Fruit fly (Drosophila melanogaster) whole organism, adult: ENCODE results near the gene Tengl3.
A peak's percentile ranks its signal among the peaks of the same experiment; 100 is the strongest.

Experiments used
- CG11617 ChIP-seq: fragments of 200-800 bp; sonication (Bioruptor generic); optimal IDR thresholded peaks from 2 replicates; lab custom pipeline; 2017; ENCODE audit warnings: mild to moderate bottlenecking, missing biosample characterization, missing genetic modification reagents, missing genetic modification characterization
- CG12768 ChIP-seq: fragments of 200-800 bp; sonication (Bioruptor generic); optimal IDR thresholded peaks from 2 replicates; lab custom pipeline; 2017; ENCODE audit warnings: missing biosample characterization, missing genetic modification characterization, mild to moderate bottlenecking, moderate library complexity, missing genetic modification reagents
- CG14711 ChIP-seq: fragments of 200-800 bp; sonication (Bioruptor generic); optimal IDR thresholded peaks from 2 replicates; lab custom pipeline; 2018; ENCODE audit warnings: missing biosample characterization, mild to moderate bottlenecking, missing genetic modification characterization, moderate library complexity
- CG1620 ChIP-seq: fragments of 200-800 bp; sonication (Bioruptor generic); optimal IDR thresholded peaks from 2 replicates; lab custom pipeline; 2016; ENCODE audit warnings: missing biosample characterization, missing genetic modification characterization
- CG33017 ChIP-seq: fragments of 200-800 bp; sonication (Bioruptor generic); optimal IDR thresholded peaks from 2 replicates; lab custom pipeline; 2018; ENCODE audit warnings: missing biosample characterization, mild to moderate bottlenecking, missing genetic modification characterization, moderate library complexity
- CG5204 ChIP-seq: fragments of 200-800 bp; sonication (Bioruptor generic); optimal IDR thresholded peaks from 2 replicates; lab custom pipeline; 2016; ENCODE audit warnings: missing biosample characterization, missing genetic modification characterization
- CG7045 ChIP-seq: fragments of 200-800 bp; sonication (Bioruptor generic); optimal IDR thresholded peaks from 2 replicates; lab custom pipeline; 2017; ENCODE audit warnings: missing biosample characterization, mild to moderate bottlenecking, missing genetic modification characterization
- CG7101 ChIP-seq: fragments of 200-800 bp; sonication (Bioruptor generic); optimal IDR thresholded peaks from 2 replicates; lab custom pipeline; 2018; ENCODE audit warnings: missing biosample characterization, mild to moderate bottlenecking, missing genetic modification characterization, moderate library complexity
- Clk ChIP-seq: fragments of 200-800 bp; sonication (Bioruptor generic); optimal IDR thresholded peaks from 2 replicates; lab custom pipeline; 2017; ENCODE audit warnings: missing biosample characterization, missing genetic modification characterization
- Crg-1 ChIP-seq: fragments of 200-800 bp; sonication (Bioruptor generic); optimal IDR thresholded peaks from 2 replicates; lab custom pipeline; 2016; ENCODE audit warnings: missing biosample characterization, missing genetic modification characterization
- Hr96 ChIP-seq: fragments of 200-800 bp; sonication (Bioruptor generic); optimal IDR thresholded peaks from 2 replicates; lab custom pipeline; 2016; ENCODE audit warnings: missing biosample characterization, missing genetic modification characterization
- Mnt ChIP-seq: fragments of 200-800 bp; sonication (Bioruptor generic); optimal IDR thresholded peaks from 2 replicates; lab custom pipeline; 2016; ENCODE audit warnings: missing biosample characterization, mild to moderate bottlenecking, missing genetic modification characterization
- bab1 ChIP-seq: fragments of 200-800 bp; sonication (Bioruptor generic); optimal IDR thresholded peaks from 3 replicates; lab custom pipeline; 2019; ENCODE audit warnings: missing biosample characterization, mild to moderate bottlenecking, missing genetic modification characterization, moderate library complexity
- cic ChIP-seq: fragments of 200-800 bp; sonication (Bioruptor generic); optimal IDR thresholded peaks from 2 replicates; lab custom pipeline; 2017; ENCODE audit warnings: missing biosample characterization, mild to moderate bottlenecking, missing genetic modification characterization, moderate library complexity
- cnc ChIP-seq, 2 experiments: fragments of >200 bp; optimal IDR thresholded peaks; 2 replicates each; lab custom pipeline; 2017
- kay ChIP-seq: fragments of 200-800 bp; sonication (Bioruptor generic); peaks from one replicate; lab custom pipeline; 2016; ENCODE audit warnings: missing biosample characterization, missing genetic modification characterization, borderline replicate concordance
- ovo ChIP-seq: fragments of 200-800 bp; sonication (Bioruptor generic); optimal IDR thresholded peaks from 2 replicates; lab custom pipeline; 2016; ENCODE audit warnings: missing biosample characterization, missing genetic modification characterization
- pad ChIP-seq: fragments of 200-800 bp; sonication (Bioruptor generic); optimal IDR thresholded peaks from 3 replicates; lab custom pipeline; 2017; ENCODE audit warnings: missing biosample characterization, missing genetic modification characterization, mild to moderate bottlenecking, moderate library complexity, missing genetic modification reagents
- tj ChIP-seq: fragments of 200-800 bp; sonication (Bioruptor generic); optimal IDR thresholded peaks from 3 replicates; lab custom pipeline; 2017; ENCODE audit warnings: missing biosample characterization, mild to moderate bottlenecking, missing genetic modification characterization, moderate library complexity
- toe ChIP-seq: fragments of 200-800 bp; sonication (Bioruptor generic); optimal IDR thresholded peaks from 2 replicates; lab custom pipeline; 2016; ENCODE audit warnings: missing biosample characterization, missing genetic modification characterization

Gene Tengl3

dm6 chr2L:2240493-2240892 is 2.4 kb upstream of the Tengl3 start, which contains the start of gene Tengl1:
Gene Tengl1, minus strand, starts transcription at chr2L:2240593.
- TF ChIP-seq CG7045 (GFP tag; lab: Kevin White, UChicago) = no peak

dm6 chr2L:2239284-2239683 is 1.2 kb upstream of the Tengl3 start, which contains the start of gene Tengl2:
Gene Tengl2, minus strand, starts transcription at chr2L:2239384.
- TF ChIP-seq CG7045 (GFP tag; lab: Kevin White, UChicago) (no peak), tj (GFP tag; lab: Kevin White, UChicago) (no peak), toe (no peak), CG5204 (no peak), CG12768 (GFP tag; lab: Kevin White, UChicago) (no peak), Crg-1 (GFP tag; lab: Kevin White, UChicago) (no peak), Hr96 (GFP tag; lab: Kevin White, UChicago) (no peak), Clk (GFP tag; lab: Kevin White, UChicago) (no peak), CG1620 (GFP tag; lab: Kevin White, UChicago) (no peak), CG11617 (GFP tag; lab: Kevin White, UChicago) (no peak), ovo (GFP tag; lab: Kevin White, UChicago) (no peak), CG14711 (no peak), cic (no peak), kay (no peak), pad (GFP tag; lab: Kevin White, UChicago) (no peak), CG33017 (tag; lab: Kevin White, UChicago) (no peak), Mnt (GFP tag; lab: Kevin White, UChicago) (no peak), cnc (optimal IDR thresholded peaks at IDR 0.05; lab: Kevin White, UChicago) (no peak), bab1 (GFP tag; lab: Kevin White, UChicago) (no peak)

- TF ChIP-seq ovo (GFP tag; lab: Kevin White, UChicago) (no peak), bab1 (GFP tag; lab: Kevin White, UChicago) (peak; percentile 69), CG5204 (no peak), CG11617 (GFP tag; lab: Kevin White, UChicago) (no peak), CG33017 (tag; lab: Kevin White, UChicago) (no peak), CG7045 (GFP tag; lab: Kevin White, UChicago) (no peak), kay (peak; percentile 97), pad (GFP tag; lab: Kevin White, UChicago) (no peak), Crg-1 (GFP tag; lab: Kevin White, UChicago) (no peak), Mnt (GFP tag; lab: Kevin White, UChicago) (peak; percentile 33), toe (no peak), cnc (optimal IDR thresholded peaks at IDR 0.05; lab: Kevin White, UChicago) (no peak), cic (peak; percentile 69), tj (GFP tag; lab: Kevin White, UChicago) (peak; percentile 22), Hr96 (GFP tag; lab: Kevin White, UChicago) (no peak), CG7101 (tag; lab: Kevin White, UChicago) (peak; percentile 30), Clk (GFP tag; lab: Kevin White, UChicago) (no peak), CG12768 (GFP tag; lab: Kevin White, UChicago) (peak; percentile 39), CG14711 (no peak), CG1620 (GFP tag; lab: Kevin White, UChicago) (no peak)
Measured at dm6 chr2L:2236722-2237121, 1.3 kb downstream of the Tengl3 start, which contains the start of gene Sec24CD. Gene Sec24CD, minus strand, starts transcription at chr2L:2236844.

dm6 chr2L:2228179-2228849 is 9.7 kb downstream of the Tengl3 start:
- peak; percentile 51 for TF ChIP-seq Mnt (GFP tag; lab: Kevin White, UChicago)
- peak; percentile 61 for TF ChIP-seq cic
- TF ChIP-seq Crg-1 (GFP tag; lab: Kevin White, UChicago) = no peak
- no peak for TF ChIP-seq cnc (optimal IDR thresholded peaks at IDR 0.05; lab: Kevin White, UChicago)
- no peak for TF ChIP-seq tj (GFP tag; lab: Kevin White, UChicago)
- no peak for TF ChIP-seq CG1620 (GFP tag; lab: Kevin White, UChicago)
- TF ChIP-seq CG7045 (GFP tag; lab: Kevin White, UChicago) = no peak
- TF ChIP-seq CG14711 = no peak
- TF ChIP-seq CG33017 (tag; lab: Kevin White, UChicago) = no peak
- no peak for TF ChIP-seq Clk (GFP tag; lab: Kevin White, UChicago)
- TF ChIP-seq ovo (GFP tag; lab: Kevin White, UChicago) = no peak
- TF ChIP-seq bab1 (GFP tag; lab: Kevin White, UChicago) = no peak
- no peak for TF ChIP-seq CG5204
- TF ChIP-seq toe = no peak
- TF ChIP-seq CG11617 (GFP tag; lab: Kevin White, UChicago) = no peak
- peak; percentile 1 for TF ChIP-seq kay
- TF ChIP-seq pad (GFP tag; lab: Kevin White, UChicago) = peak; percentile 39
- no peak for TF ChIP-seq CG7101 (tag; lab: Kevin White, UChicago)
- TF ChIP-seq CG12768 (GFP tag; lab: Kevin White, UChicago) = peak; percentile 66
- no peak for TF ChIP-seq Hr96 (GFP tag; lab: Kevin White, UChicago)

- TF ChIP-seq ovo (GFP tag; lab: Kevin White, UChicago) = no peak
- TF ChIP-seq CG5204 = no peak
- no peak for TF ChIP-seq Mnt (GFP tag; lab: Kevin White, UChicago)
- peak; percentile 9 for TF ChIP-seq CG1620 (GFP tag; lab: Kevin White, UChicago)
- TF ChIP-seq CG11617 (GFP tag; lab: Kevin White, UChicago) = no peak
- peak; percentile 49 for TF ChIP-seq CG7101 (tag; lab: Kevin White, UChicago)
- peak; percentile 84 for TF ChIP-seq kay
- peak; percentile 40 for TF ChIP-seq CG33017 (tag; lab: Kevin White, UChicago)
- TF ChIP-seq Clk (GFP tag; lab: Kevin White, UChicago) = no peak
- TF ChIP-seq cnc (optimal IDR thresholded peaks at IDR 0.05; lab: Kevin White, UChicago) = no peak
- no peak for TF ChIP-seq CG12768 (GFP tag; lab: Kevin White, UChicago)
- no peak for TF ChIP-seq pad (GFP tag; lab: Kevin White, UChicago)
- no peak for TF ChIP-seq tj (GFP tag; lab: Kevin White, UChicago)
- TF ChIP-seq bab1 (GFP tag; lab: Kevin White, UChicago) = no peak
- TF ChIP-seq CG14711 = peak; percentile 7
- TF ChIP-seq cic = no peak
- no peak for TF ChIP-seq Crg-1 (GFP tag; lab: Kevin White, UChicago)
- no peak for TF ChIP-seq toe
- TF ChIP-seq CG7045 (GFP tag; lab: Kevin White, UChicago) = peak; percentile 23
- TF ChIP-seq Hr96 (GFP tag; lab: Kevin White, UChicago) = no peak
Measured at dm6 chr2L:2227316-2227715, 10.7 kb downstream of the Tengl3 start.
